Worm (Caenorhabditis elegans): ENCODE measurements around the gene nhr-40.

DNA sequence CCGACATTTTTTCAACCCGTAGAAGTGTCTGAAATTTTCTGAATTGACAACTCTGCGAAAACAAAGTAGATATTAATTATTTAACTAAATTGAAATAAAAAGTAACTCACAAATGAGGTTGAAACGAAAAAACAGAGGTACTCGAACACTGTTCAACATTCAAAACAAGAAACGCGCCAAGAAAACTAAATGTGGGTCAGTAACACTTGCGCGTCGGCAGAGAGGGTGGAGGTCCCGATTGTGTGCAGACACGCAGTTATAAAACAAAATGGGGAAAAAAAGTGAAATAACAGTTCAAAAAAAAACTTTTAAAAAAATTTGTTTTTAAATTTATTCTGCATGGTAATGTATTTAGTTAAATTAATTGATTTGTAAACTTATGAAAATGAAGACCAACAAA lies 34.4 kb upstream of the nhr-40 start:
- TF ChIP-seq pha-4 (tag; optimal IDR thresholded peaks at IDR 0.05) (no peak), unc-3 (GFP tag; conservative IDR thresholded peaks at IDR 0.05) (no peak), unc-3 (tag; optimal IDR thresholded peaks at IDR 0.05) (no peak), hlh-30 (tag; optimal IDR thresholded peaks at IDR 0.05; ENCODE audit: insufficient read depth) (no peak), pros-1 (tag; optimal IDR thresholded peaks at IDR 0.05) (no peak), nhr-11 (tag; optimal IDR thresholded peaks at IDR 0.05) (no peak), elt-4 (tag; optimal IDR thresholded peaks at IDR 0.05) (no peak), dve-1 (tag; optimal IDR thresholded peaks at IDR 0.05) (no peak)

All from whole organism, late embryonic.